Worm (Caenorhabditis elegans) whole organism, L2 larva: Measurements from ENCODE around the gene B0302.4.

Experiments
- C34F6.9 ChIP-seq: fragments of 150-350 bp; optimal IDR thresholded peaks from 2 replicates; lab custom pipeline; 2014; ENCODE audit warnings: missing biosample characterization, missing genetic modification characterization
- F13H6.1 ChIP-seq: sonication (generic microtip); optimal IDR thresholded peaks from 2 replicates; lab custom pipeline; 2016; ENCODE audit warnings: missing genetic modification characterization, missing compliant biosample characterization
- R02D3.7 ChIP-seq: fragments of 150-350 bp; optimal IDR thresholded peaks from 2 replicates; lab custom pipeline; 2014; ENCODE audit warnings: missing biosample characterization, missing genetic modification characterization
- Y55F3AM.14 ChIP-seq: fragments of 200-800 bp; sonication (Bioruptor generic); optimal IDR thresholded peaks from 2 replicates; lab custom pipeline; 2018; ENCODE audit warnings: mild to moderate bottlenecking, missing genetic modification characterization, missing compliant biosample characterization
- alr-1 ChIP-seq: fragments of 150-350 bp; optimal IDR thresholded peaks from 2 replicates; lab custom pipeline; 2014; ENCODE audit warnings: missing biosample characterization, missing genetic modification characterization
- aly-2 ChIP-seq: fragments of 150-350 bp; optimal IDR thresholded peaks from 2 replicates; lab custom pipeline; 2014; ENCODE audit warnings: missing biosample characterization, missing genetic modification characterization
- ama-1 ChIP-seq: fragments of 150-350 bp; optimal IDR thresholded peaks from 2 replicates; lab custom pipeline; 2018; ENCODE audit warnings: inconsistent platforms
- blmp-1 ChIP-seq: sonication (generic microtip); optimal IDR thresholded peaks from 2 replicates; lab custom pipeline; 2017; ENCODE audit warnings: missing genetic modification characterization, mild to moderate bottlenecking, missing compliant biosample characterization, antibody characterized with exemption, moderate library complexity; ENCODE audit not compliant: insufficient read depth
- ceh-16 ChIP-seq: fragments of 150-350 bp; optimal IDR thresholded peaks from 2 replicates; lab custom pipeline; 2014; ENCODE audit warnings: missing biosample characterization, missing genetic modification characterization
- ceh-82 ChIP-seq: fragments of 150-350 bp; optimal IDR thresholded peaks from 2 replicates; lab custom pipeline; 2014; ENCODE audit warnings: missing biosample characterization, missing genetic modification characterization
- crh-2 ChIP-seq: sonication (generic microtip); optimal IDR thresholded peaks from 2 replicates; lab custom pipeline; 2017; ENCODE audit warnings: missing biosample characterization, missing genetic modification characterization
- dmd-4 ChIP-seq: sonication (generic microtip); optimal IDR thresholded peaks from 2 replicates; lab custom pipeline; 2017; ENCODE audit warnings: missing biosample characterization, missing genetic modification characterization
- egl-27 ChIP-seq: sonication (generic microtip); optimal IDR thresholded peaks from 3 replicates; lab custom pipeline; 2017; ENCODE audit warnings: missing biosample characterization, missing genetic modification reagents, missing genetic modification characterization
- elt-1 ChIP-seq: fragments of 150-350 bp; optimal IDR thresholded peaks from 2 replicates; lab custom pipeline; 2014; ENCODE audit warnings: missing biosample characterization, missing genetic modification characterization
- elt-3 ChIP-seq: sonication (generic microtip); optimal IDR thresholded peaks from 2 replicates; lab custom pipeline; 2017; ENCODE audit warnings: missing biosample characterization, missing genetic modification characterization
- fos-1 ChIP-seq: fragments of 150-350 bp; optimal IDR thresholded peaks from 2 replicates; lab custom pipeline; 2014; ENCODE audit warnings: missing biosample characterization, missing genetic modification characterization
- gmeb-1 ChIP-seq: fragments of 150-350 bp; optimal IDR thresholded peaks from 2 replicates; lab custom pipeline; 2014; ENCODE audit warnings: missing biosample characterization, missing genetic modification characterization
- lin-11 ChIP-seq: fragments of 150-350 bp; sonication (generic microtip); optimal IDR thresholded peaks from 2 replicates; lab custom pipeline; 2014; ENCODE audit warnings: missing biosample characterization, missing genetic modification characterization, inconsistent platforms, mixed read lengths
- lin-13 ChIP-seq: fragments of 150-350 bp; optimal IDR thresholded peaks from 2 replicates; lab custom pipeline; 2014; ENCODE audit warnings: missing biosample characterization, missing genetic modification reagents, missing genetic modification characterization
- lin-39 ChIP-seq: fragments of 150-350 bp; optimal IDR thresholded peaks from 2 replicates; lab custom pipeline; 2014; ENCODE audit warnings: missing biosample characterization, missing genetic modification reagents, missing genetic modification characterization
- mab-5 ChIP-seq: fragments of 150-350 bp; optimal IDR thresholded peaks from 2 replicates; lab custom pipeline; 2014; ENCODE audit warnings: missing biosample characterization, missing genetic modification characterization
- mbf-1 ChIP-seq: sonication (generic microtip); optimal IDR thresholded peaks from 2 replicates; lab custom pipeline; 2017; ENCODE audit warnings: missing biosample characterization, missing genetic modification characterization
- mdl-1 ChIP-seq, 2 experiments: fragments of 150-350 bp in 1 of 2; sonication (generic microtip) in 1 of 2; optimal IDR thresholded peaks; 2 replicates each; lab custom pipeline; 2017; ENCODE audit warnings: missing biosample characterization in 2 of 2, missing genetic modification characterization in 2 of 2
- nhr-10 ChIP-seq: sonication (generic microtip); optimal IDR thresholded peaks from 2 replicates; lab custom pipeline; 2017; ENCODE audit warnings: missing biosample characterization, missing genetic modification characterization
- nhr-11 ChIP-seq: fragments of 150-350 bp; optimal IDR thresholded peaks from 2 replicates; lab custom pipeline; 2014; ENCODE audit warnings: missing biosample characterization, missing genetic modification characterization
- nhr-129 ChIP-seq: fragments of 150-350 bp; optimal IDR thresholded peaks from 2 replicates; lab custom pipeline; 2014; ENCODE audit warnings: missing biosample characterization, missing genetic modification characterization
- nhr-21 ChIP-seq: fragments of 150-350 bp; optimal IDR thresholded peaks from 2 replicates; lab custom pipeline; 2014; ENCODE audit warnings: missing biosample characterization, missing genetic modification characterization
- nhr-23 ChIP-seq: fragments of 150-350 bp; optimal IDR thresholded peaks from 2 replicates; lab custom pipeline; 2014; ENCODE audit warnings: missing biosample characterization, missing genetic modification reagents, missing genetic modification characterization
- nhr-237 ChIP-seq: fragments of 150-350 bp; optimal IDR thresholded peaks from 2 replicates; lab custom pipeline; 2014; ENCODE audit warnings: missing biosample characterization, missing genetic modification characterization
- nhr-25 ChIP-seq: fragments of 150-350 bp; sonication (generic microtip); optimal IDR thresholded peaks from 3 replicates; lab custom pipeline; 2014; ENCODE audit warnings: missing biosample characterization, missing genetic modification characterization
- nhr-77 ChIP-seq: fragments of 150-350 bp; optimal IDR thresholded peaks from 2 replicates; lab custom pipeline; 2014; ENCODE audit warnings: missing biosample characterization, missing genetic modification characterization
- peb-1 ChIP-seq: fragments of 150-350 bp; optimal IDR thresholded peaks from 2 replicates; lab custom pipeline; 2014; ENCODE audit warnings: missing biosample characterization, missing genetic modification characterization
- sem-4 ChIP-seq: fragments of 150-350 bp; optimal IDR thresholded peaks from 2 replicates; lab custom pipeline; 2014; ENCODE audit warnings: missing biosample characterization, missing genetic modification reagents, missing genetic modification characterization
- skn-1 ChIP-seq: sonication (generic microtip); optimal IDR thresholded peaks from 2 replicates; lab custom pipeline; 2017; ENCODE audit warnings: missing biosample characterization, missing genetic modification characterization
- sma-3 ChIP-seq: sonication (generic microtip); optimal IDR thresholded peaks from 2 replicates; lab custom pipeline; 2016; ENCODE audit warnings: missing genetic modification reagents, missing genetic modification characterization, missing compliant biosample characterization
- sma-9 ChIP-seq, 2 experiments: fragments of 150-350 bp in 1 of 2; sonication (generic microtip) in 1 of 2; optimal IDR thresholded peaks; 2 replicates each; lab custom pipeline; 2014 to 2016; ENCODE audit warnings: missing genetic modification characterization in 2 of 2, mild to moderate bottlenecking in 1 of 2, missing biosample characterization in 1 of 2, missing compliant biosample characterization in 1 of 2, missing genetic modification reagents in 1 of 2, moderate library complexity in 1 of 2
- snpc-4 ChIP-seq: fragments of 150-350 bp; optimal IDR thresholded peaks from 2 replicates; lab custom pipeline; 2014; ENCODE audit warnings: missing biosample characterization, missing genetic modification characterization
- unc-55 ChIP-seq: fragments of 150-350 bp; sonication (generic microtip); optimal IDR thresholded peaks from 3 replicates; lab custom pipeline; 2014; ENCODE audit warnings: missing biosample characterization, missing genetic modification reagents, missing genetic modification characterization
- unc-62 ChIP-seq: fragments of 150-350 bp; optimal IDR thresholded peaks from 2 replicates; lab custom pipeline; 2014; ENCODE audit warnings: missing biosample characterization, missing genetic modification reagents, missing genetic modification characterization
- zag-1 ChIP-seq: fragments of 150-350 bp; optimal IDR thresholded peaks from 2 replicates; lab custom pipeline; 2014; ENCODE audit warnings: missing biosample characterization, missing genetic modification characterization
- ztf-1 ChIP-seq: fragments of 200-800 bp; sonication (Bioruptor generic); conservative IDR thresholded peaks from 2 replicates; pipeline ENCODE4 v1.3.6; 2022; ENCODE audit warnings: missing genetic modification characterization, missing compliant biosample characterization
- ztf-11 ChIP-seq: sonication (generic microtip); optimal IDR thresholded peaks from 2 replicates; lab custom pipeline; 2017; ENCODE audit warnings: missing biosample characterization, missing genetic modification characterization
- ztf-4 ChIP-seq: fragments of 150-350 bp; optimal IDR thresholded peaks from 2 replicates; lab custom pipeline; 2014; ENCODE audit warnings: missing biosample characterization, missing genetic modification characterization

B0302.4 gene

DNA sequence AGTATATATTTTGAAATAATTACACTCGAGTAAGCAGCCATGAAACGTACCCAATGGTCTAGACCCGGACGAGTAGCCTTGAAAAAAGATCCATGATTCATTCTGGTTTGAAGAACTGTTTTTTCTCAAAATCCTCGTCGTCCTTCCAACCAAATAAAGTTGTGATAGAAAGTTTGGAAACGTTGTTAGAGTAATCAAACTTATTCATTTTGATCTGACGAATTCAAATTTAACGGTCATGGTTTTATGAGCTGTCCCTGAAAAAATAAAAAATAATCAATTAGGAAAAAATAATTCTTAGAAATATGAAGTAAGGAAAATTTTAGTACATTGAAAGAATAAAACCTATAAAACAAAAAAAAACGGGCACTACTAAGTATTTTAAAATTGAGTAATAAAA, at the start of gene B0302.4:
Gene B0302.4, minus strand, starts transcription at position 101 of the 400 bp plus-strand sequence.
- TF ChIP-seq ztf-1 (GFP tag; lab: Robert Waterston, UW) (no peak), nhr-23 (tag; lab: Kevin White, UChicago) (no peak), nhr-10 (no peak)

DNA sequence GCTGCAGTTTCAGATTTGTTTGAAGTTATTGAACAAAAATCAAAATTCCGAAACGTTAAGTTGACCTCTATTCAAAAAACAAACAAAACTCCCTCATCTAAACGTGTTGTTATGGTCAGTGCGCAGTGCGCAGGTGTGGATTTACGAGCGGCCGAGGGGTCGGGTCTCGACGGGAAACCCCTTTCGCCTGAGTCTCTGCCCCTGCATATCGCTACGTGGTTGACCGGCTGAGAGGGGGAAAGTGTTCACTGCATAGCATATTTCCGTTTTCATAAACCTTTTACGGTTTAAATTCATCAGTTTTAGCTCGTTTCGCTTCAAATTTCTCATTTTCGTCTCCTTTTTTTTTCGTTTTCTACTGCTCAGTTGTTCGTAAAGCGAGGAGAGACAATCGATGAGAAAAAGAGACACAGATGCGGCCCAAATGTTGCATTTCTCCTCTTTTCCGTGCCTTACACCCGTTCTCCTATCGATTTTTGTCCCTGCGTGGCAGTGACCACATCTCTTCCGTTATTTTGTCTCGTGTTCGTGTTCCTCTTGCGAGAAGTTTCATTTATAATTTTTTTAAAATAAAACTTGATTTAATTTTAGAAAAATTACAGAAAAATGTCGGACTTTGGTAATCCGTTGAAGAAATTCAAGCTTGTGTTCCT, 45.4 kb upstream of the B0302.4 start, which contains the start of gene rab-6.2:
Gene rab-6.2, plus strand, starts transcription at position 603 of the 653 bp plus-strand sequence.
- TF ChIP-seq peb-1 (tag; lab: Kevin White, UChicago) = no peak
- TF ChIP-seq unc-55 (GFP tag; lab: Kevin White, UChicago) = peak; percentile 32
- TF ChIP-seq crh-2 (tag; lab: Kevin White, UChicago) = peak; percentile 7
- TF ChIP-seq C34F6.9 (tag; lab: Kevin White, UChicago) = peak; percentile 34

DNA sequence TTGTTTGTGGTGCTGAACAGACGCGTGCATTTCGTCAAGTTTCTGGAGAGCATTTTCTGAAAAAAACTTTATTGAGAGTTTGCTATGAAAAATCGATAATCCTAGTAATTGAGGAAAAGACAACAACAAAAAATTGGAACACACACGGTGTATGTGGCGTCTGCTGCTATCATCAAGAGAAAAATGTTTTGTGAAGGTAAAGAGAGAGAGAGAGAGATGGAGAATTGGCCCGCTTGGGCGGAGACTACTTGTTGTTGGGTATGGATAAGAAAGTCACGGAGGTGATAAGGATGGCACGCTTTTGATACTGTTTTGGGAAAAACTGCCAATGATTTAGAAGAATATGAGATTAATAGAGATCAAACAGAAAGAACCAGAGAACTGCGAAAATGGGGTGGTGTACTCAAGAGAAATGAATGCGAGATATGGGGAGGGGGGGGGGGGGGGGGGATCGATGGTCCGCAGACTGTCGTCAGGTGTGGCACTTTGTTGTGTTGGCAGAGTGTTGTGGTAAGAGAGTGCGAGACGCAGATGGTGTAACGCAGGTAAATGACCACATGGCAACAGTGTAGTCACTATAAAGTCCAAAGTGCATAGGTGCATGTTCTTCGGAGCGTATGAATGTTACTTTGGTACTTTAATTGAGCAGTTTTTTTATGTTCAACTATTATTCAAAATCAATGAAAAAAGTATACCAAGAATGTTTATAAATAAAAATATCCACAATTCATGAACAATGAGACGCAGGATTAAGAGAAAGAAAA, 40.7 kb upstream of the B0302.4 start, which contains the start of gene acdh-7:
Gene acdh-7, minus strand, starts transcription at position 56 of the 764 bp plus-strand sequence.
- TF ChIP-seq ama-1 (lab: Kevin White, UChicago) = peak; percentile 68
- TF ChIP-seq fos-1 (tag; lab: Kevin White, UChicago) = peak; percentile 14
- no peak for TF ChIP-seq nhr-11 (tag; lab: Kevin White, UChicago)
- TF ChIP-seq sma-9 (GFP tag; optimal IDR thresholded peaks at IDR 0.05; lab: Kevin White, UChicago) = peak; percentile 28
- no peak for TF ChIP-seq sma-9 (tag; optimal IDR thresholded peaks at IDR 0.05; lab: Kevin White, UChicago)
- peak; percentile 15 for TF ChIP-seq crh-2 (tag; lab: Kevin White, UChicago)
- TF ChIP-seq gmeb-1 (tag; lab: Kevin White, UChicago) = no peak
- peak; percentile 18 for TF ChIP-seq nhr-129 (tag; lab: Kevin White, UChicago)
- TF ChIP-seq, all 48 proteins: peak for 5

DNA sequence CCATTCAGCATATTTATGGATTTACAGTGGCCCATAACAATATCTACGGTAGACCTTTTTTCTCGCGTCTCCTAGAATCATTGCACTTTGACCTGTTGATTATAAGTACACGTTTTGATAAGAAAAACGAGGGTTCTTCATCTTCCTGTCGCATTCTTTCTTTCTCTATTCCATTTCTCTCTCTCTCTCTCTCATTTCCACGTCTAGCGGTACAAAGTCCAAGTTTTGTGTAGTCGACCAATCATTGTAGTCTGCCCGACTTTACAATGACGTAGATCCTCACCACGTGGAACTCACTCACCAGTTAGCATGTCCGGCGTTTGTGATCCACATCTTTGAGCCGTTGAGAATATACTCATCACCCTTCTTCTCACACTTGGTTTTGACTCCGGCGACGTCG, 39.6 kb upstream of the B0302.4 start:
- peak; percentile 87 for TF ChIP-seq sma-9 (GFP tag; optimal IDR thresholded peaks at IDR 0.05; lab: Kevin White, UChicago)
- TF ChIP-seq sma-9 (tag; optimal IDR thresholded peaks at IDR 0.05; lab: Kevin White, UChicago) = no peak
- peak; percentile 65 for TF ChIP-seq F13H6.1 (tag; lab: Kevin White, UChicago)
- TF ChIP-seq nhr-21 (tag; lab: Kevin White, UChicago) = peak; percentile 67
- TF ChIP-seq Y55F3AM.14 = no peak
- TF ChIP-seq dmd-4 (tag; lab: Kevin White, UChicago) = no peak
- no peak for TF ChIP-seq aly-2 (tag; lab: Kevin White, UChicago)
- TF ChIP-seq snpc-4 (tag; lab: Kevin White, UChicago) = no peak
- no peak for TF ChIP-seq lin-11
- TF ChIP-seq mab-5 (tag; lab: Kevin White, UChicago) = no peak
- no peak for TF ChIP-seq unc-62 (GFP tag; lab: Kevin White, UChicago)
- peak; percentile 12 for TF ChIP-seq nhr-25
- no peak for TF ChIP-seq unc-55 (GFP tag; lab: Kevin White, UChicago)
- no peak for TF ChIP-seq mbf-1
- no peak for TF ChIP-seq nhr-77 (tag; lab: Kevin White, UChicago)
- TF ChIP-seq mdl-1 (tag; optimal IDR thresholded peaks at IDR 0.05; lab: Kevin White, UChicago) = peak; percentile 54 to 71
- TF ChIP-seq ztf-11 = no peak
- no peak for TF ChIP-seq ceh-82 (tag; lab: Kevin White, UChicago)
- TF ChIP-seq sem-4 (tag; lab: Kevin White, UChicago) = no peak
- TF ChIP-seq egl-27 (tag; lab: Kevin White, UChicago) = no peak
- no peak for TF ChIP-seq R02D3.7 (tag; lab: Kevin White, UChicago)
- peak; percentile 48 for TF ChIP-seq lin-13 (GFP tag; lab: Kevin White, UChicago)
- TF ChIP-seq nhr-129 (tag; lab: Kevin White, UChicago) = peak; percentile 82
- no peak for TF ChIP-seq zag-1 (tag; lab: Kevin White, UChicago)
- TF ChIP-seq gmeb-1 (tag; lab: Kevin White, UChicago) = peak; percentile 32
- no peak for TF ChIP-seq skn-1
- no peak for TF ChIP-seq lin-39 (tag; lab: Kevin White, UChicago)
- TF ChIP-seq ztf-1 (GFP tag; lab: Robert Waterston, UW) = no peak
- TF ChIP-seq elt-1 (tag; lab: Kevin White, UChicago) = no peak
- no peak for TF ChIP-seq nhr-237 (tag; lab: Kevin White, UChicago)
- TF ChIP-seq blmp-1 (tag; lab: Kevin White, UChicago) = peak; percentile 6
- no peak for TF ChIP-seq ceh-16 (tag; lab: Kevin White, UChicago)
- TF ChIP-seq ama-1 (lab: Kevin White, UChicago) = no peak
- peak; percentile 44 for TF ChIP-seq ztf-4 (tag; lab: Kevin White, UChicago)
- TF ChIP-seq alr-1 (tag; lab: Kevin White, UChicago) = no peak
- peak; percentile 88 for TF ChIP-seq crh-2 (tag; lab: Kevin White, UChicago)
- peak; percentile 72 for TF ChIP-seq fos-1 (tag; lab: Kevin White, UChicago)
- TF ChIP-seq elt-3 (tag; lab: Kevin White, UChicago) = no peak
- TF ChIP-seq C34F6.9 (tag; lab: Kevin White, UChicago) = peak; percentile 24
- peak; percentile 44 for TF ChIP-seq sma-3 (GFP tag; lab: Kevin White, UChicago)
